Fruit fly (Drosophila melanogaster) whole organism, prepupa: ENCODE data around the gene eIF3h.

Experiments used
- Blimp-1 ChIP-seq: fragments of 200-800 bp; sonication (Bioruptor generic); optimal IDR thresholded peaks from 3 replicates; lab custom pipeline; 2017; ENCODE audit warnings: missing biosample characterization, missing genetic modification characterization, mild to moderate bottlenecking, moderate library complexity, missing genetic modification reagents
- CG10631 ChIP-seq: fragments of 200-800 bp; sonication (Bioruptor generic); optimal IDR thresholded peaks from 2 replicates; lab custom pipeline; 2016; ENCODE audit warnings: missing biosample characterization, missing genetic modification characterization
- CG10669 ChIP-seq: fragments of 200-800 bp; sonication (Bioruptor generic); optimal IDR thresholded peaks from 3 replicates; lab custom pipeline; 2018; ENCODE audit warnings: missing biosample characterization, mild to moderate bottlenecking, missing genetic modification characterization, moderate library complexity
- CG11294 ChIP-seq: fragments of 200-800 bp; sonication (Bioruptor generic); IDR thresholded peaks from 2 replicates; pipeline ENCODE4 v1.3.6; 2022; ENCODE audit warnings: missing biosample characterization, missing genetic modification characterization
- CG11902 ChIP-seq: fragments of 200-800 bp; sonication (Bioruptor generic); optimal IDR thresholded peaks from 3 replicates; lab custom pipeline; 2016; ENCODE audit warnings: missing biosample characterization, missing genetic modification characterization
- CG15336 ChIP-seq: fragments of 200-800 bp; sonication (Bioruptor generic); IDR thresholded peaks from 2 replicates; pipeline ENCODE4 v1.3.6; 2022; ENCODE audit warnings: missing biosample characterization, missing genetic modification characterization
- CG16779 ChIP-seq: fragments of 200-800 bp; sonication (Bioruptor generic); optimal IDR thresholded peaks from 3 replicates; lab custom pipeline; 2017; ENCODE audit warnings: missing biosample characterization, mild to moderate bottlenecking, missing genetic modification characterization
- CG31627 ChIP-seq: fragments of 200-800 bp; sonication (Bioruptor generic); optimal IDR thresholded peaks from 3 replicates; lab custom pipeline; 2016; ENCODE audit warnings: missing biosample characterization, missing genetic modification characterization
- CG34406 ChIP-seq: fragments of 200-800 bp; sonication (Bioruptor generic); optimal IDR thresholded peaks from 3 replicates; lab custom pipeline; 2016; ENCODE audit warnings: missing biosample characterization, missing genetic modification characterization
- CG6276 ChIP-seq: fragments of 200-800 bp; sonication (Bioruptor generic); optimal IDR thresholded peaks from 2 replicates; lab custom pipeline; 2017; ENCODE audit warnings: missing biosample characterization, mild to moderate bottlenecking, missing genetic modification characterization
- CG6792 ChIP-seq: fragments of 200-800 bp; sonication (Bioruptor generic); optimal IDR thresholded peaks from 3 replicates; lab custom pipeline; 2016; ENCODE audit warnings: missing biosample characterization, missing genetic modification characterization
- CG6808 ChIP-seq: fragments of 200-800 bp; sonication (Bioruptor generic); optimal IDR thresholded peaks from 3 replicates; lab custom pipeline; 2017; ENCODE audit warnings: missing biosample characterization, missing genetic modification characterization, mild to moderate bottlenecking, moderate library complexity, missing genetic modification reagents
- CG7368 ChIP-seq: fragments of 200-800 bp; sonication (Bioruptor generic); optimal IDR thresholded peaks from 3 replicates; lab custom pipeline; 2016; ENCODE audit warnings: missing biosample characterization, missing genetic modification characterization
- CG8119 ChIP-seq: fragments of 200-800 bp; sonication (Bioruptor generic); IDR thresholded peaks from 3 replicates; pipeline ENCODE4 v1.3.6; 2022; ENCODE audit warnings: missing biosample characterization, missing genetic modification characterization
- CG8319 ChIP-seq: fragments of 200-800 bp; sonication (Bioruptor generic); optimal IDR thresholded peaks from 3 replicates; lab custom pipeline; 2016; ENCODE audit warnings: missing biosample characterization, missing genetic modification characterization
- CG9139 ChIP-seq: fragments of 200-800 bp; sonication (Bioruptor generic); optimal IDR thresholded peaks from 3 replicates; lab custom pipeline; 2017; ENCODE audit warnings: missing biosample characterization, mild to moderate bottlenecking, missing genetic modification characterization
- Eip75B ChIP-seq: fragments of 200-800 bp; sonication (Bioruptor generic); optimal IDR thresholded peaks from 3 replicates; lab custom pipeline; 2016; ENCODE audit warnings: missing biosample characterization, missing genetic modification characterization
- Eip78C ChIP-seq: fragments of 200-800 bp; sonication (Bioruptor generic); peaks from one replicate; lab custom pipeline; 2016; ENCODE audit warnings: missing biosample characterization, missing genetic modification characterization
- Eip93F ChIP-seq: fragments of 200-800 bp; sonication (Bioruptor generic); optimal IDR thresholded peaks from 2 replicates; lab custom pipeline; 2016; ENCODE audit warnings: missing biosample characterization, mild to moderate bottlenecking, missing genetic modification characterization
- Ets21C ChIP-seq: fragments of 200-800 bp; sonication (Bioruptor generic); optimal IDR thresholded peaks from 3 replicates; lab custom pipeline; 2016; ENCODE audit warnings: missing biosample characterization, missing genetic modification characterization
- Ets96B ChIP-seq: fragments of 200-800 bp; optimal IDR thresholded peaks from 2 replicates; lab custom pipeline; 2019; ENCODE audit warnings: missing biosample characterization, mild to moderate bottlenecking, missing genetic modification characterization, moderate library complexity
- Gug ChIP-seq: fragments of 200-800 bp; sonication (Bioruptor generic); IDR thresholded peaks from 2 replicates; pipeline ENCODE4 v1.3.6; 2022; ENCODE audit warnings: missing biosample characterization, missing genetic modification characterization
- Hr38 ChIP-seq: sonication (Bioruptor generic); optimal IDR thresholded peaks from 2 replicates; lab custom pipeline; 2016; ENCODE audit warnings: missing biosample characterization, missing genetic modification characterization
- Hr4 ChIP-seq: fragments of 200-800 bp; sonication (Bioruptor generic); optimal IDR thresholded peaks from 3 replicates; lab custom pipeline; 2016; ENCODE audit warnings: missing biosample characterization, missing genetic modification characterization
- Met ChIP-seq: fragments of 200-800 bp; sonication (Bioruptor generic); optimal IDR thresholded peaks from 3 replicates; lab custom pipeline; 2016; ENCODE audit warnings: missing biosample characterization, missing genetic modification characterization
- Sox14 ChIP-seq: fragments of 200-800 bp; sonication (Bioruptor generic); optimal IDR thresholded peaks from 3 replicates; lab custom pipeline; 2016; ENCODE audit warnings: missing biosample characterization, missing genetic modification characterization
- Sox15 ChIP-seq: fragments of 200-800 bp; sonication (Bioruptor generic); optimal IDR thresholded peaks from 3 replicates; lab custom pipeline; 2016; ENCODE audit warnings: missing biosample characterization, missing genetic modification characterization
- dsx ChIP-seq: fragments of 200-800 bp; optimal IDR thresholded peaks from 3 replicates; lab custom pipeline; 2019; ENCODE audit warnings: missing biosample characterization, mild to moderate bottlenecking, missing genetic modification characterization, moderate library complexity; ENCODE audit not compliant: poor library complexity, severe bottlenecking
- esn ChIP-seq: fragments of 200-800 bp; sonication (Bioruptor generic); optimal IDR thresholded peaks from 2 replicates; lab custom pipeline; 2016; ENCODE audit warnings: missing biosample characterization, mild to moderate bottlenecking, missing genetic modification characterization, moderate library complexity
- fd59A ChIP-seq: fragments of 200-800 bp; sonication (Bioruptor generic); optimal IDR thresholded peaks from 2 replicates; lab custom pipeline; 2017; ENCODE audit warnings: missing biosample characterization, mild to moderate bottlenecking, missing genetic modification characterization, missing genetic modification reagents
- fkh ChIP-seq: fragments of 200-800 bp; sonication (Bioruptor generic); optimal IDR thresholded peaks from 3 replicates; lab custom pipeline; 2017; ENCODE audit warnings: missing biosample characterization, mild to moderate bottlenecking, missing genetic modification characterization, moderate library complexity
- net ChIP-seq: fragments of 200-800 bp; sonication (Bioruptor generic); optimal IDR thresholded peaks from 3 replicates; lab custom pipeline; 2016; ENCODE audit warnings: missing biosample characterization, missing genetic modification characterization
- pdm3 ChIP-seq: fragments of 200-800 bp; sonication (Bioruptor generic); optimal IDR thresholded peaks from 3 replicates; lab custom pipeline; 2016; ENCODE audit warnings: missing biosample characterization, missing genetic modification characterization
- salr ChIP-seq, 2 experiments: fragments of 200-800 bp; sonication (Bioruptor generic); optimal IDR thresholded peaks; 3 replicates each; lab custom pipeline; 2016 to 2018; ENCODE audit warnings: missing biosample characterization in 2 of 2, missing genetic modification characterization in 2 of 2, mild to moderate bottlenecking in 1 of 2
- svp ChIP-seq: fragments of 200-800 bp; sonication (Bioruptor generic); peaks from one replicate; lab custom pipeline; 2016; ENCODE audit warnings: missing biosample characterization, missing genetic modification characterization

The eIF3h gene

DNA sequence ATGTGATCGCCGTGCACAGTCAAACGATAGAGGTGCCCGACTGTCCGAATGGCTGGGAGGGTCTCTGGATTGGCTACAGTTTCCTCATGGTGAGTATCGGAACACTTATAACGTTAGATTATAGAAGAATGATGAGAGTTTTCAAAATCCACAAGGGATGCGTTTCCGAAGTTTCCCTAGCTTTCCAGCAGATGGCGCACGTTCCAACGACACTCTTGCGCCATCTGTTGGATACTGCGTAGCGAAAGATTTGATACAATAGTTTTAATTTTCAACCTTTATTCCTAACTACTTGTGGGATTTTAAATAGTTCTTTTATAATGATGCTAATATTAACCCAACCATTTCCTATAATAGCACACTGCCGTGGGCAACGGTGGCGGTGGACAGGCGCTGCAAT is 16.8 kb downstream of the eIF3h start:
- TF ChIP-seq CG16779 (tag; lab: Kevin White, UChicago) (no peak), Gug (GFP tag; lab: Robert Waterston, UW) (no peak), Eip93F (GFP tag; lab: Kevin White, UChicago) (no peak), CG15336 (no peak), CG9139 (no peak), CG8319 (GFP tag; lab: Kevin White, UChicago) (no peak), Met (GFP tag; lab: Kevin White, UChicago) (no peak), Eip78C (GFP tag; lab: Kevin White, UChicago) (no peak), CG6276 (GFP tag; lab: Kevin White, UChicago) (no peak), CG10631 (no peak), salr (GFP tag; optimal IDR thresholded peaks at IDR 0.05; lab: Kevin White, UChicago) (no peak), Hr4 (GFP tag; lab: Kevin White, UChicago) (no peak), CG31627 (no peak)

DNA sequence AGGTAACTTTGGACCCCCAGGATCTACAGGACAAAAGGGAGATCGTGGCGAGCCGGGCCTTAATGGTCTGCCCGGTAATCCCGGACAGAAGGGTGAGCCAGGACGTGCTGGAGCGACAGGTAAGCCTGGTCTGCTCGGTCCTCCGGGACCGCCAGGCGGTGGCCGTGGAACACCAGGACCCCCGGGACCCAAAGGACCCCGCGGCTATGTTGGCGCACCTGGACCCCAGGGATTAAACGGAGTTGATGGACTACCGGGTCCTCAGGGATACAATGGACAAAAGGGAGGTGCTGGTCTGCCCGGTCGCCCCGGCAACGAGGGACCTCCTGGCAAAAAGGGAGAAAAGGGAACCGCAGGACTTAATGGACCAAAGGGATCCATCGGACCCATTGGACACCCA is 21.0 kb downstream of the eIF3h start:
- TF ChIP-seq Blimp-1 (GFP tag; lab: Kevin White, UChicago) = no peak
- TF ChIP-seq Hr4 (GFP tag; lab: Kevin White, UChicago) = no peak
- no peak for TF ChIP-seq net (GFP tag; lab: Kevin White, UChicago)
- TF ChIP-seq dsx (GFP tag; lab: Kevin White, UChicago) = no peak
- TF ChIP-seq, all 60 proteins: peak for 0

DNA sequence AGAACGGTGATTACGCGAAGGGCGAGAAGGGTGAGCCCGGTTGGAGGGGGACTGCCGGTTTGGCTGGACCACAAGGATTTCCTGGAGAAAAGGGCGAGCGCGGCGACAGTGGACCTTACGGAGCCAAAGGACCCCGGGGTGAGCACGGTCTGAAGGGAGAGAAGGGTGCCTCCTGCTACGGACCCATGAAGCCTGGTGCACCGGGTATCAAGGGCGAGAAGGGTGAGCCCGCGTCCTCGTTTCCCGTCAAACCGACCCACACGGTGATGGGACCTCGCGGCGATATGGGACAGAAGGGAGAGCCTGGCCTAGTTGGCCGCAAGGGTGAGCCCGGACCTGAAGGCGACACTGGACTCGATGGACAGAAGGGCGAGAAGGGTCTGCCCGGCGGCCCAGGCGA is 21.5 kb downstream of the eIF3h start:
- no peak for TF ChIP-seq CG11902 (GFP tag; lab: Kevin White, UChicago)
- TF ChIP-seq CG10631 = no peak
- TF ChIP-seq Sox15 = no peak
- no peak for TF ChIP-seq fkh (GFP tag; lab: Kevin White, UChicago)
- no peak for TF ChIP-seq CG16779 (tag; lab: Kevin White, UChicago)
- TF ChIP-seq Eip78C (GFP tag; lab: Kevin White, UChicago) = no peak
- TF ChIP-seq Ets21C = no peak
- TF ChIP-seq dsx (GFP tag; lab: Kevin White, UChicago) = no peak
- TF ChIP-seq CG15336 = no peak
- TF ChIP-seq Eip93F (GFP tag; lab: Kevin White, UChicago) = no peak
- TF ChIP-seq Sox14 (GFP tag; lab: Kevin White, UChicago) = no peak
- no peak for TF ChIP-seq pdm3 (GFP tag; lab: Kevin White, UChicago)
- no peak for TF ChIP-seq CG31627
- TF ChIP-seq Eip75B (GFP tag; lab: Kevin White, UChicago) = no peak
- no peak for TF ChIP-seq Blimp-1 (GFP tag; lab: Kevin White, UChicago)
- TF ChIP-seq svp = no peak
- TF ChIP-seq CG7368 = no peak

DNA sequence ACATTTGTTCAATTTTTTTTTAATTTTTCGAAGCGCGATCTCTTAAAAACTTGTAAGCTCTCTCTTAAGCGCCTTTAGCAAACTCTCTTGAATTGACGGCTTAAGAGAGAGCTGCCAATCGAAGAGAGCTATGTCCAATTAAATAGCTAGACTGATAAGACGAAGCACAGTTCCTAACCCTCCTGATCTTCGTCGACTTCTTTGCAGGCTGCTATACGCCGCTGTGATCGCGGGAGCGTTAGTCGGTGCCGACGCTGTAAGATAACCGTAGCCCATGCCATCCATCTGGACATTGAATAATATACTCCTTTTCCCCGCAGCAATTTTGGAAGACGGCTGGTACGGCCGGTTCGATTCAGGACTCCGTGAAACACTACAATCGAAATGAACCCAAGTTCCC is 22.4 kb downstream of the eIF3h start:
- TF ChIP-seq svp (peak; percentile 99), CG6808 (GFP tag; lab: Kevin White, UChicago) (no peak)

DNA sequence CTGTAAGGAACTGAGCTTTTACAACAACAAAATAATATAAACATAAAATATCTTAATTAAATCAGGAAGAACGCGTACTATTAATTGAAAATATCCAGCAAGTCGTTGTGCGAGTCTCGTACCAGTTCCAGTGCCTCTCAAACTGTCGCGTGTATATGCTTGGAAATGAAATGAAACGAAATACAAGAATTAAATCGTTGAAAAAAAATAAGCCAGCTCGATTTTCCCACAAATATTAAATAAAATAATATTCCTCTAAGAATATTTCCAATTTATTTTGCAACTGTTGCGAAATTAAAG is 23.1 kb downstream of the eIF3h start:
- no peak for TF ChIP-seq Ets96B (tag; lab: Kevin White, UChicago)
- no peak for TF ChIP-seq pdm3 (GFP tag; lab: Kevin White, UChicago)
- no peak for TF ChIP-seq Blimp-1 (GFP tag; lab: Kevin White, UChicago)
- no peak for TF ChIP-seq fd59A (GFP tag; lab: Kevin White, UChicago)
- no peak for TF ChIP-seq CG10669 (GFP tag; lab: Kevin White, UChicago)
- TF ChIP-seq esn = no peak
- no peak for TF ChIP-seq Hr38
- TF ChIP-seq CG34406 (GFP tag; lab: Kevin White, UChicago) = no peak
- no peak for TF ChIP-seq Sox15
- TF ChIP-seq CG11294 (GFP tag; lab: Robert Waterston, UW) = no peak
- no peak for TF ChIP-seq Gug (GFP tag; lab: Robert Waterston, UW)
- no peak for TF ChIP-seq svp
- TF ChIP-seq fkh (GFP tag; lab: Kevin White, UChicago) = no peak
- no peak for TF ChIP-seq dsx (GFP tag; lab: Kevin White, UChicago)
- no peak for TF ChIP-seq CG8119 (GFP tag; lab: Robert Waterston, UW)
- no peak for TF ChIP-seq CG6808 (GFP tag; lab: Kevin White, UChicago)
- no peak for TF ChIP-seq CG6792 (GFP tag; lab: Kevin White, UChicago)
- TF ChIP-seq, all 60 proteins: peak for 0
